Worm (Caenorhabditis elegans) whole organism, young adult: ENCODE results near the gene chtb-2.
A peak's percentile ranks its signal among the peaks of the same experiment; 100 is the strongest.

Experiments used
- K12H6.12 ChIP-seq: fragments of 200-800 bp; sonication (Bioruptor generic); optimal IDR thresholded peaks from 2 replicates; lab custom pipeline; 2018; ENCODE audit warnings: mild to moderate bottlenecking, missing genetic modification characterization, missing compliant biosample characterization
- snpc-1.1 ChIP-seq: sonication (generic microtip); optimal IDR thresholded peaks from 2 replicates; lab custom pipeline; 2017; ENCODE audit warnings: missing genetic modification characterization, mild to moderate bottlenecking, missing compliant biosample characterization, antibody characterized with exemption, moderate library complexity, missing genotype, missing genetic modification reagents; ENCODE audit not compliant: insufficient read depth
- ztf-25 ChIP-seq: fragments of 200-800 bp; sonication (Bioruptor generic); IDR thresholded peaks from 2 replicates; pipeline ENCODE4 v1.3.6; 2022; ENCODE audit warnings: missing genetic modification reagents, missing genetic modification characterization, missing compliant biosample characterization

chtb-2 gene

ce11 chrIII:6536945-6537568 is 54.0 kb downstream of the chtb-2 start, which contains the start of gene C09E7.4:
TSS of gene C09E7.4 (minus strand) at chrIII:6536995.
- TF ChIP-seq snpc-1.1 = no peak
- 0 out of 2 replicates have a peak, but pooled peaks have one; percentile 11 for TF ChIP-seq ztf-25 (GFP tag; lab: Robert Waterston, UW)
- TF ChIP-seq K12H6.12 (tag; lab: Kevin White, UChicago) = peak; percentile 18
